Fruit fly (Drosophila melanogaster) whole organism, prepupa: Measurements from ENCODE around the gene CG14777.

ENCODE experiments used
- Blimp-1 ChIP-seq: fragments of 200-800 bp; sonication (Bioruptor generic); optimal IDR thresholded peaks from 3 replicates; lab custom pipeline; 2017; ENCODE audit warnings: missing biosample characterization, missing genetic modification characterization, mild to moderate bottlenecking, moderate library complexity, missing genetic modification reagents
- CG4318 ChIP-seq: fragments of 200-800 bp; sonication (Bioruptor generic); optimal IDR thresholded peaks from 3 replicates; lab custom pipeline; 2017; ENCODE audit warnings: missing biosample characterization, mild to moderate bottlenecking, missing genetic modification characterization
- CG6854 ChIP-seq: fragments of 200-800 bp; sonication (Bioruptor generic); optimal IDR thresholded peaks from 2 replicates; lab custom pipeline; 2017; ENCODE audit warnings: missing biosample characterization, mild to moderate bottlenecking, missing genetic modification characterization
- CG7368 ChIP-seq: fragments of 200-800 bp; sonication (Bioruptor generic); optimal IDR thresholded peaks from 3 replicates; lab custom pipeline; 2016; ENCODE audit warnings: missing biosample characterization, missing genetic modification characterization
- Hr39 ChIP-seq: fragments of 200-800 bp; sonication (Bioruptor generic); optimal IDR thresholded peaks from 2 replicates; lab custom pipeline; 2016; ENCODE audit warnings: missing biosample characterization, missing genetic modification characterization
- Hr4 ChIP-seq: fragments of 200-800 bp; sonication (Bioruptor generic); optimal IDR thresholded peaks from 3 replicates; lab custom pipeline; 2016; ENCODE audit warnings: missing biosample characterization, missing genetic modification characterization
- Sox102F ChIP-seq: fragments of 200-800 bp; sonication (Bioruptor generic); optimal IDR thresholded peaks from 2 replicates; lab custom pipeline; 2016; ENCODE audit warnings: missing biosample characterization, mild to moderate bottlenecking, missing genetic modification characterization
- acj6 ChIP-seq: fragments of 200-800 bp; sonication (Bioruptor generic); optimal IDR thresholded peaks from 3 replicates; lab custom pipeline; 2016; ENCODE audit warnings: missing biosample characterization, missing genetic modification characterization
- net ChIP-seq: fragments of 200-800 bp; sonication (Bioruptor generic); optimal IDR thresholded peaks from 3 replicates; lab custom pipeline; 2016; ENCODE audit warnings: missing biosample characterization, missing genetic modification characterization
- svp ChIP-seq: fragments of 200-800 bp; sonication (Bioruptor generic); peaks from one replicate; lab custom pipeline; 2016; ENCODE audit warnings: missing biosample characterization, missing genetic modification characterization

DNA sequence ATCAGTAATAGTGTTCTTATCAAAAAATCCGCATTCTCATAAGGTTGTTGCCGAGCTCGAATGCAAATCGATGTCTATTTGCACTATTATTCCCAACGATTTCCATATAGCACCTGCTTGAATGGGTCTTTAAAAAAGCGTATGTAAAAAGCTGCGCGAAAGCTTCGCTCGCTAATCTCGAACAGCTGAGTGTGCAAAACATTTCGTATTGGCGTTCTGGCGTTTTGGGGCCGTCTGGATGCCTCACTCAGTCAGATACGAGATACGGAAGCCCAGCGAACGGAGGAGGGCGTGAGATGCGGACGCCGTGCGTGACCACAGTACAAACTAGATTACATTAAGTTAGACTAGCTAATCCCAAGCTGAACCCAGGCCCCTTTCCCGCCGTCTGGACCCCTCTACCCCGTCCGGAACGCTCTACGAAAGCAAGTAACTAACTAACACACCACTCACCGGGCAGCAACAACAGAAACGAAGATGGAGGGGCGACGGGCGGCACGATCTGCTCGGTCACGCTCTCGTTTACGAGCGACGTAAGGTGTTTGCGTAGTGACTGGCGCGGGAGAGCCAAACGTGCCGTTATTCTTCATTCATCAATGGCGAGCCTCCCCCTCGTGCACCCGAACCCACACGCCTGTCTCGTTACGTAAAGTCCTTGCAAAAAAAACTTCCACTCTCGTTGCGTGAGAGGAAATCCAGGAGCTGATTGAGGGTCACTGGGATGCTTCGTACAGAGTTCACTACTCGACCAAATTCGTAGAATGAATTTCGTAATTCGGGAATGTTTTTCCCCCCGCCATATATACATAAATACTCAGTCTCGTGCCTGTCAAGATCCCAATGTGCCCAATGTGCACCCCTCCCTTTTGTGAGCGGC lies 809 bp downstream of the CG14777 start:
- TF ChIP-seq CG7368 (GFP tag; lab: Kevin White, UChicago) (no peak), Sox102F (no peak), net (GFP tag; lab: Kevin White, UChicago) (no peak), Hr4 (GFP tag; lab: Kevin White, UChicago) (no peak), acj6 (GFP tag; lab: Kevin White, UChicago) (no peak), svp (GFP tag; lab: Kevin White, UChicago) (no peak), CG6854 (GFP tag; lab: Kevin White, UChicago) (no peak), Hr39 (GFP tag; lab: Kevin White, UChicago) (no peak), Blimp-1 (GFP tag; lab: Kevin White, UChicago) (no peak), CG4318 (GFP tag; lab: Kevin White, UChicago) (no peak)
